Worm (Caenorhabditis elegans): ENCODE results near the gene C16C8.8.

The C16C8.8 gene

DNA sequence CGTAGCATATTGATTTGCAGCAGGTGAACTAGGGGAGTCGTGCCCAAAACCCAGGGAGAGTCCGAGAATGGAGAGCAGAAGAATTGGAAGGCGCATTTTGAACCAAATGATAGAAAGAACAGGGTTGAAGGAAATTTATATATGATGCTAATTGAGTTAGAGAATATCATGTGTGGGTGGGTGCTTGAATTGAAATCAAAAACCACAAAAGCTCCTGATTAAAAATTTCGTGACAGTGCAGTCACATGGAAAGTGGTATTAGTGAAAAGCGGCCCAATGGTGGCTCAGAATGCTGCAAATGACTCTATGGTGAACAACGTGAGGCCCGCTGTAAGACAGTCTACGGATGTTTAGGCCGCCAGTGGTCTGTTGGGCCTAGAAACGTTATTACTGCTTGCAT is at the start of gene C16C8.8:
Gene C16C8.8, minus strand, starts transcription at position 101 of the 400 bp plus-strand sequence.
- TF ChIP-seq ceh-31 (tag; optimal IDR thresholded peaks at IDR 0.05): no peak
- no peak for TF ChIP-seq pat-9 (tag; optimal IDR thresholded peaks at IDR 0.05)
- TF ChIP-seq npax-4 (tag; optimal IDR thresholded peaks at IDR 0.05): no peak
- TF ChIP-seq ceh-9 (tag; optimal IDR thresholded peaks at IDR 0.05): no peak

DNA sequence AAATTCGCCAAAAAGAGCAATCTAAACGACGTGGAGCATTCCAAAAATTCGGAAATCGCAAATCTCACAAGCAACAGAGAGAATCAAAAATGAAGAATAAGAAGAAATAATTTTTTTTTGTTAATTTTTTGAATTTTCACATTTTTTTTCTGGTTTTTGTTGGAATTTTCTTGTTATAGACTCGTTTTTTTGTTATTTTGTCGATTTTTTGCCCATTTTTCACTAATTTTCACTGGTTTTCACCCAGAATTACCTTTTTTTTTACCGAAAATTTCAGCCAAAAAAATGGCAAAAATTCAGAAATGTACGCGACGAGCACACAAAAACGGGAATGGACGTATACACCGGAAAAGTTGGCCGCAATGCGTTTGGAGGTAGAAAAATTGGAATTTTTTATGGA is 43.2 kb upstream of the C16C8.8 start, which contains the start of gene cyh-1:
Gene cyh-1, plus strand, starts transcription at position 301 of the 400 bp plus-strand sequence.
- TF ChIP-seq hlh-6 (tag; optimal IDR thresholded peaks at IDR 0.05) (no peak), fkh-6 (tag; optimal IDR thresholded peaks at IDR 0.05) (no peak), rnt-1 (tag; optimal IDR thresholded peaks at IDR 0.05) (no peak)

DNA sequence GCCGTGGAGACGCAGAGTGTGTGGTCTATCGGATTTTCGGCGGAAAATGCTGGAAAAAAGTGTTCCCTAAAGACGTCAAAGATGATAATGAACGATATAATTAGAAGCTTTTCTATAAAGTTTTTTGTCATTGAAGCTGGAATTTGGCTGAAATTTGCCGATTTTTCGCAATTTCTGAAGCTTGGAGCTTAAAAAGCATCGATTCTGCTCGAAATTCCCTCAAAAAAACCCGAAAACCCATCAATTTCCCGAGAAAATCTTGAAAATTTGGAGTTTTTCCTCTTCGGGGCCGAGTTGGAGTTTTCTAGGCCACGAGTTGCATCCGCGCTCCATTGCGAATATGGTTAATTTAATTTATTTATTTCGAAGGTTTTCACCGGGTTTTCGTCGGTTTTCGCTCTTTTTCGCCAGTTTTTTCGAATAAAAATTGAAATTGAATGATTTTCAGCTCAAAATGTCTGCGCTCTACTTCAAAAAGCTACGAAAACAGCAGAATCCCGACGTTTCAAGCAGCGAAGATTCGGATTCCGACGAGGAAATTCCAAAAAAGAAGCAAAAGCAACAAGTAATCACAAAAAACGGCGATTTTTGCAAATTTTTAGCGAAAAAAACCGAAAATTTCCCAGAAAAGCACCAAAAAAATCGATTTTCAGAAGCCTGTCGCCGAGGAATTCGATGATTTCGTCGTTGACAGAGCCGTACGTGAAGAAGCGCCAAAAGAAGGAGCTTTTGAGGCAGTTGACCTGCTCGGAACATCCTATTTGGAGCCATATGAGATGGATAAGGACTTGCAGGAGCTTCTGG is 41.2 kb upstream of the C16C8.8 start, which contains the start of the genes col-71 and Y49F6B.2:
Gene col-71, minus strand, starts transcription at position 51 of the 804 bp plus-strand sequence.
Gene Y49F6B.2, plus strand, starts transcription at position 449 of the 804 bp plus-strand sequence.
- no peak for TF ChIP-seq dmd-4 (tag; optimal IDR thresholded peaks at IDR 0.05; ENCODE audit: borderline replicate concordance)
- TF ChIP-seq ceh-2 (tag; optimal IDR thresholded peaks at IDR 0.05): peak; percentile 86
- no peak for TF ChIP-seq pha-2 (tag; optimal IDR thresholded peaks at IDR 0.05)
- TF ChIP-seq syd-9 (tag; optimal IDR thresholded peaks at IDR 0.05): no peak
- no peak for TF ChIP-seq K09A11.1 (tag; optimal IDR thresholded peaks at IDR 0.05; ENCODE audit: insufficient read depth)
- TF ChIP-seq che-1 (tag; optimal IDR thresholded peaks at IDR 0.05): peak; percentile 22
- no peak for TF ChIP-seq ceh-45 (GFP tag; IDR thresholded peaks at IDR 0.05)
- no peak for TF ChIP-seq odd-2 (tag; optimal IDR thresholded peaks at IDR 0.05)
- TF ChIP-seq ceh-18 (tag; optimal IDR thresholded peaks at IDR 0.05): peak; percentile 55
- TF ChIP-seq ets-4 (tag; optimal IDR thresholded peaks at IDR 0.05): peak; percentile 88
- peak; percentile 49 for TF ChIP-seq ttx-3 (tag; optimal IDR thresholded peaks at IDR 0.05)
- peak; percentile 83 for TF ChIP-seq tbx-2 (tag; optimal IDR thresholded peaks at IDR 0.05)
- TF ChIP-seq C08G9.2 (tag; optimal IDR thresholded peaks at IDR 0.05): peak; percentile 90
- TF ChIP-seq C38D4.7 (GFP tag; optimal IDR thresholded peaks at IDR 0.05): no peak
- TF ChIP-seq hlh-13 (GFP tag; optimal IDR thresholded peaks at IDR 0.05): no peak
- no peak for TF ChIP-seq sdc-2 (tag; optimal IDR thresholded peaks at IDR 0.05)
- no peak for TF ChIP-seq K02D7.2 (tag; optimal IDR thresholded peaks at IDR 0.05)
- TF ChIP-seq elt-2 (tag; optimal IDR thresholded peaks at IDR 0.05): peak; percentile 67
- TF ChIP-seq pqm-1 (tag; optimal IDR thresholded peaks at IDR 0.05): no peak
- no peak for TF ChIP-seq hlh-6 (tag; optimal IDR thresholded peaks at IDR 0.05)
- peak; percentile 76 for TF ChIP-seq ref-2 (tag; optimal IDR thresholded peaks at IDR 0.05)
- TF ChIP-seq dve-1 (tag; optimal IDR thresholded peaks at IDR 0.05): no peak
- peak; percentile 89 for TF ChIP-seq ceh-14 (tag; optimal IDR thresholded peaks at IDR 0.05)
- peak; percentile 63 for TF ChIP-seq lim-6 (tag; optimal IDR thresholded peaks at IDR 0.05)
- no peak for TF ChIP-seq unc-55 (GFP tag; optimal IDR thresholded peaks at IDR 0.05)
- peak; percentile 24 for TF ChIP-seq ceh-34 (tag; optimal IDR thresholded peaks at IDR 0.05)
- TF ChIP-seq unc-86 (tag; optimal IDR thresholded peaks at IDR 0.05): peak; percentile 34
- TF ChIP-seq fax-1 (tag; optimal IDR thresholded peaks at IDR 0.05): peak; percentile 70
- TF ChIP-seq ceh-22 (tag; optimal IDR thresholded peaks at IDR 0.05): no peak
- peak; percentile 32 for TF ChIP-seq nfya-1 (tag; optimal IDR thresholded peaks at IDR 0.05)
- TF ChIP-seq hlh-15 (tag; optimal IDR thresholded peaks at IDR 0.05): peak; percentile 1
- TF ChIP-seq pha-4 (tag; optimal IDR thresholded peaks at IDR 0.05): no peak
- no peak for TF ChIP-seq ceh-48 (tag; optimal IDR thresholded peaks at IDR 0.05)
- TF ChIP-seq tbx-7 (tag; optimal IDR thresholded peaks at IDR 0.05): peak; percentile 84
- TF ChIP-seq fkh-10 (GFP tag; optimal IDR thresholded peaks at IDR 0.05): no peak
- peak; percentile 48 for TF ChIP-seq ztf-16 (tag; optimal IDR thresholded peaks at IDR 0.05)
- TF ChIP-seq ahr-1 (tag; optimal IDR thresholded peaks at IDR 0.05): peak; percentile 58
- TF ChIP-seq ama-1 (optimal IDR thresholded peaks at IDR 0.05): no peak
- no peak for TF ChIP-seq unc-3 (GFP tag; conservative IDR thresholded peaks at IDR 0.05)
- peak; percentile 31 for TF ChIP-seq unc-3 (tag; optimal IDR thresholded peaks at IDR 0.05)
- peak; percentile 53 for TF ChIP-seq ceh-30 (tag; optimal IDR thresholded peaks at IDR 0.05)
- peak; percentile 44 for TF ChIP-seq pax-1 (tag; optimal IDR thresholded peaks at IDR 0.05)

Data from whole organism, late embryonic.